Fruit fly (Drosophila melanogaster): ENCODE data around the gene PIG-K.
A peak's percentile ranks its signal among the peaks of the same experiment; 100 is the strongest.

PIG-K gene

dm6 chrX:2012837-2013236 lies 3.7 kb upstream of the PIG-K start (continued):
- no peak for TF ChIP-seq CG8290 (GFP tag; optimal IDR thresholded peaks at IDR 0.05)
- TF ChIP-seq CG8290 (tag; optimal IDR thresholded peaks at IDR 0.05) = no peak
- TF ChIP-seq esg (GFP tag; conservative IDR thresholded peaks at IDR 0.05) = no peak
- peak; percentile 38; the same call in 1 of the 2 replicates for TF ChIP-seq Rfx (GFP tag; IDR thresholded peaks at IDR 0.05)
- TF ChIP-seq unpg (GFP tag; optimal IDR thresholded peaks at IDR 0.05) = no peak
- TF ChIP-seq Usf (GFP tag; optimal IDR thresholded peaks at IDR 0.05) = no peak
- TF ChIP-seq CG13287 (GFP tag; IDR thresholded peaks at IDR 0.05; ENCODE audit: partially characterized antibody) = no peak
- no peak for TF ChIP-seq stwl (tag; optimal IDR thresholded peaks at IDR 0.05)
- no peak for TF ChIP-seq CG7357 (GFP tag; IDR thresholded peaks at IDR 0.05)
- TF ChIP-seq CG3065 (GFP tag; optimal IDR thresholded peaks at IDR 0.05) = no peak
- TF ChIP-seq Kr (GFP tag; optimal IDR thresholded peaks at IDR 0.05) = no peak
- TF ChIP-seq CG32532 (GFP tag; IDR thresholded peaks at IDR 0.05) = no peak
- no peak for TF ChIP-seq Ptx1 (GFP tag; IDR thresholded peaks at IDR 0.05)
- no peak for TF ChIP-seq Chrac-16 (GFP tag; optimal IDR thresholded peaks at IDR 0.05)
- no peak for TF ChIP-seq ro (GFP tag; IDR thresholded peaks at IDR 0.05)
- no peak for TF ChIP-seq HLH3B (GFP tag; IDR thresholded peaks at IDR 0.05)
- TF ChIP-seq Hmr (GFP tag; optimal IDR thresholded peaks at IDR 0.05) = peak; percentile 27
- TF ChIP-seq CG11696 (GFP tag; IDR thresholded peaks at IDR 0.05) = no peak
- TF ChIP-seq trh (GFP tag; optimal IDR thresholded peaks at IDR 0.05) = no peak
- no peak for TF ChIP-seq HLH54F (GFP tag; optimal IDR thresholded peaks at IDR 0.05)
- no peak for TF ChIP-seq ase (GFP tag; IDR thresholded peaks at IDR 0.05)
- no peak for TF ChIP-seq Aef1 (GFP tag; IDR thresholded peaks at IDR 0.05)
- no peak for TF ChIP-seq CG6683 (GFP tag; optimal IDR thresholded peaks at IDR 0.05)
- no peak for TF ChIP-seq sima (GFP tag; optimal IDR thresholded peaks at IDR 0.05)
- TF ChIP-seq Dp (GFP tag; optimal IDR thresholded peaks at IDR 0.05) = no peak
- TF ChIP-seq Rx (GFP tag; IDR thresholded peaks at IDR 0.05) = 0 out of 2 replicates have a peak, but pooled peaks have one; percentile 1
- TF ChIP-seq CG11247 (GFP tag; IDR thresholded peaks at IDR 0.05) = no peak
- TF ChIP-seq CG14050 (GFP tag; IDR thresholded peaks at IDR 0.05) = no peak
- TF ChIP-seq ems (GFP tag; optimal IDR thresholded peaks at IDR 0.05) = no peak
- TF ChIP-seq CG18619 (GFP tag; optimal IDR thresholded peaks at IDR 0.05) = peak; percentile 15
- no peak for TF ChIP-seq kni (GFP tag; optimal IDR thresholded peaks at IDR 0.05)
- no peak for TF ChIP-seq nerfin-2 (GFP tag; IDR thresholded peaks at IDR 0.05; ENCODE audit: partially characterized antibody)
- no peak for TF ChIP-seq tx (GFP tag; optimal IDR thresholded peaks at IDR 0.05)
- TF ChIP-seq CTCF (GFP tag; optimal IDR thresholded peaks at IDR 0.05) = no peak
- no peak for TF ChIP-seq grn (GFP tag; optimal IDR thresholded peaks at IDR 0.05)
- peak; percentile 27 for TF ChIP-seq CG1792 (GFP tag; optimal IDR thresholded peaks at IDR 0.05)
- TF ChIP-seq CG4282 (GFP tag; optimal IDR thresholded peaks at IDR 0.05) = peak; percentile 17
- TF ChIP-seq Lhr (GFP tag; optimal IDR thresholded peaks at IDR 0.05) = no peak
- no peak for TF ChIP-seq ranshi (GFP tag; IDR thresholded peaks at IDR 0.05)
- no peak for TF ChIP-seq CG8281 (tag; optimal IDR thresholded peaks at IDR 0.05)
- no peak for TF ChIP-seq CG6654 (GFP tag; optimal IDR thresholded peaks at IDR 0.05)
- no peak for TF ChIP-seq Sox102F (GFP tag; optimal IDR thresholded peaks at IDR 0.05)
- TF ChIP-seq dpn (GFP tag; optimal IDR thresholded peaks at IDR 0.05) = peak in 1 of 2 experiments; percentile 37
- TF ChIP-seq Med (GFP tag) = peak; percentile 88

dm6 chrX:2012121-2012452 lies 2.9 kb upstream of the PIG-K start:
- no peak for TF ChIP-seq zfh1 (GFP tag; IDR thresholded peaks at IDR 0.05)
- peak; percentile 59 for TF ChIP-seq nom (GFP tag; optimal IDR thresholded peaks at IDR 0.05)
- TF ChIP-seq CG11560 (tag; IDR thresholded peaks at IDR 0.05) = no peak
- peak; percentile 73 for TF ChIP-seq crol (GFP tag; IDR thresholded peaks at IDR 0.05)
- peak; percentile 3 for TF ChIP-seq CG10431 (GFP tag; optimal IDR thresholded peaks at IDR 0.05)
- TF ChIP-seq Med (GFP tag) = peak; percentile 70
- TF ChIP-seq sqz (GFP tag; optimal IDR thresholded peaks at IDR 0.05) = peak; percentile 56
- TF ChIP-seq Jarid2 (GFP tag; optimal IDR thresholded peaks at IDR 0.05) = peak; percentile 0
- no peak for TF ChIP-seq D (optimal IDR thresholded peaks at IDR 0.05)
- TF ChIP-seq D (GFP tag; optimal IDR thresholded peaks at IDR 0.05) = no peak
- peak in 1 of 2 experiments; percentile 21 for TF ChIP-seq Pdp1 (GFP tag; optimal IDR thresholded peaks at IDR 0.05)
- TF ChIP-seq ci (GFP tag; IDR thresholded peaks at IDR 0.05) = no peak
- TF ChIP-seq CG17829 (tag; optimal IDR thresholded peaks at IDR 0.05) = no peak
- no peak for TF ChIP-seq br (optimal IDR thresholded peaks at IDR 0.05)
